Worm (Caenorhabditis elegans): Measurements from ENCODE around the gene nos-3.

DNA sequence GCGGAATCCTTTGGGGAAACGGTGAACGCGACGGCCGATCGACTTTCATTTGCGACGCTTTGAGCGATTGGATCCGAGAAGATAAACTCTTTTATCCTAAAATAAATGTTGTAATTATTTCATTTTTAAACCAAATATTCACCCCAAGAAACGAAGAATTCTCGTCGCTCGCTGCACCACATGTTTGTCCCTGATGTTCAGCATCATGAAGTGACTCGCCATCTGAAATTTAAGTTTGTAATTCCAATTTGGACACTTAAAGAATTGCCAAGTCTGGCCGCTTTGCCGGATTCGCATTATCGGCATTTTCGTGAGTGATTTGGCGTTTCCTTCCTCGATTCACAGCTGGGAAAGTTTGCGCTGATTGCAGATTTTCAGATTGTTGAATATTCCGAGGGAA, 28.2 kb upstream of the nos-3 start, which contains the start of gene Y53C12A.6:
- no peak for TF ChIP-seq F13H6.1 (tag; optimal IDR thresholded peaks at IDR 0.05)
- no peak for TF ChIP-seq nhr-11 (tag; optimal IDR thresholded peaks at IDR 0.05)
- no peak for TF ChIP-seq sox-4 (tag; optimal IDR thresholded peaks at IDR 0.05)
- no peak for TF ChIP-seq ceh-9 (tag; optimal IDR thresholded peaks at IDR 0.05)
